Worm (Caenorhabditis elegans) whole organism, L3 larva: ENCODE results near the gene str-15.

Experiments used
- elt-2 ChIP-seq: sonication (generic microtip); optimal IDR thresholded peaks from 2 replicates; lab custom pipeline; 2016; ENCODE audit warnings: missing genetic modification reagents, mild to moderate bottlenecking, missing genetic modification characterization, missing compliant biosample characterization
- lin-39 ChIP-seq: fragments of 150-350 bp; optimal IDR thresholded peaks from 2 replicates; lab custom pipeline; 2018; ENCODE audit warnings: missing biosample characterization, missing genetic modification reagents, missing genetic modification characterization
- snpc-4 ChIP-seq: fragments of 150-350 bp; optimal IDR thresholded peaks from 2 replicates; lab custom pipeline; 2014; ENCODE audit warnings: missing biosample characterization, missing genetic modification characterization
- zag-1 ChIP-seq: fragments of 150-350 bp; optimal IDR thresholded peaks from 2 replicates; lab custom pipeline; 2014; ENCODE audit warnings: missing biosample characterization, missing genetic modification characterization

Gene str-15

DNA sequence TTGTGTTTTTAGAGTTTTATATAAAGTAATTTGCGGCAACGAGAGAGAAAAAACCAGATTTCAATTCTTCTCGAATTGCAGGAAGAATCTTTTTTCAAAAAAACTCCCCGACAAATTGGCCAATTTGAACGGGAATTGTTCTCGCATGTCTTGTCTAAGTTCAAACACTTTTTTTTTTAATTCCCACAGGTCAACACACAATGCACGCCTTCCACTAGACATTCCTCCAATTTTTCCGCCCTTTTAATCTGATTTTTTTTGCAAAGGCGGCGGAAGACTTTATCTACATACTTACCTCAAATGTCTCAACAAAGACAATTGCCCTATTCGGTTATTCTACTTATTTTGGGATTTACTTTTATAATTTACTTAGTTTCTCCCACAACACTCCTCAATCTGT, 51.0 kb downstream of the str-15 start, which contains the start of gene F26D2.3:
Gene F26D2.3, plus strand, starts transcription at position 301 of the 400 bp plus-strand sequence.
- TF ChIP-seq zag-1 (tag; lab: Kevin White, UChicago) (no peak), snpc-4 (tag; lab: Kevin White, UChicago) (no peak), lin-39 (tag; lab: Kevin White, UChicago) (no peak), elt-2 (tag; lab: Kevin White, UChicago) (no peak)
